Fruit fly (Drosophila melanogaster) whole organism, adult: ENCODE data around the gene Eig71Eb.

Experiments used
- CG33017 ChIP-seq: fragments of 200-800 bp; sonication (Bioruptor generic); optimal IDR thresholded peaks from 2 replicates; lab custom pipeline; 2018; ENCODE audit warnings: missing biosample characterization, mild to moderate bottlenecking, missing genetic modification characterization, moderate library complexity
- Clk ChIP-seq: fragments of 200-800 bp; sonication (Bioruptor generic); optimal IDR thresholded peaks from 2 replicates; lab custom pipeline; 2017; ENCODE audit warnings: missing biosample characterization, missing genetic modification characterization
- bab1 ChIP-seq: fragments of 200-800 bp; sonication (Bioruptor generic); optimal IDR thresholded peaks from 3 replicates; lab custom pipeline; 2019; ENCODE audit warnings: missing biosample characterization, mild to moderate bottlenecking, missing genetic modification characterization, moderate library complexity
- ovo ChIP-seq: fragments of 200-800 bp; sonication (Bioruptor generic); optimal IDR thresholded peaks from 2 replicates; lab custom pipeline; 2016; ENCODE audit warnings: missing biosample characterization, missing genetic modification characterization

DNA sequence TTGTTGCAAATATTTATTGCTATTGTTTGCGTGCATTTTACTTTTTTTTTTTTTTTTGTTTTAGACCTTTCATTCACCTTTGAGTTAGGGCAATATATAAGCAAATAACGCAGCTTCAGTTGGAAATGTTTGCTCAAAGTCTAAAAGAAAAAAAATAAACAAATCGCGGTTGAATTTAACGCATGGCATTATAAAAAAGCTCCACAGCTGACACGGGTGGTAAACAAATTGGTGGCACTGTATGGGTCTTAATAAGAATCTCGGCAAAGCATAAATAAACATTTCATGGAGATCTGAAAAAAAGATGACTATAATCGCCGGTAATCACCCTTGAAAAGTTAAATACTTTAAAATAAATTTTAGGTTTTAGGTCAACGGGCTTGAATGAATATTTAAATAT lies 44.7 kb downstream of the Eig71Eb start:
- no peak for TF ChIP-seq ovo (GFP tag; lab: Kevin White, UChicago)
- TF ChIP-seq bab1 (GFP tag; lab: Kevin White, UChicago): no peak
- TF ChIP-seq CG33017 (tag; lab: Kevin White, UChicago): no peak
- TF ChIP-seq Clk (GFP tag; lab: Kevin White, UChicago): no peak
